Fruit fly (Drosophila melanogaster) S2 (cell line): ENCODE data around the gene aurA.

Source experiments
- CG8478 ChIP-seq: fragments of >200 bp; optimal IDR thresholded peaks from 2 replicates; lab custom pipeline; 2018
- CTCF ChIP-seq, 2 experiments: fragments of >200 bp; optimal IDR thresholded peaks; 2 replicates each; lab custom pipeline; 2018

dm6 chr3R:11998130-11998529, 35.2 kb downstream of the aurA start:
- TF ChIP-seq CTCF (optimal IDR thresholded peaks at IDR 0.05; lab: Kevin White, UChicago) = no peak
- TF ChIP-seq CG8478 (lab: Kevin White, UChicago) = no peak
